Worm (Caenorhabditis elegans) whole organism, L2 larva: ENCODE results near the gene rpl-29.

Source experiments
- C34F6.9 ChIP-seq: fragments of 150-350 bp; optimal IDR thresholded peaks from 2 replicates; lab custom pipeline; 2014; ENCODE audit warnings: missing biosample characterization, missing genetic modification characterization
- F13H6.1 ChIP-seq: sonication (generic microtip); optimal IDR thresholded peaks from 2 replicates; lab custom pipeline; 2016; ENCODE audit warnings: missing genetic modification characterization, missing compliant biosample characterization
- R02D3.7 ChIP-seq: fragments of 150-350 bp; optimal IDR thresholded peaks from 2 replicates; lab custom pipeline; 2014; ENCODE audit warnings: missing biosample characterization, missing genetic modification characterization
- Y55F3AM.14 ChIP-seq: fragments of 200-800 bp; sonication (Bioruptor generic); optimal IDR thresholded peaks from 2 replicates; lab custom pipeline; 2018; ENCODE audit warnings: mild to moderate bottlenecking, missing genetic modification characterization, missing compliant biosample characterization
- ZK546.5 ChIP-seq: sonication (generic microtip); optimal IDR thresholded peaks from 2 replicates; lab custom pipeline; 2017; ENCODE audit warnings: missing biosample characterization, missing genetic modification characterization
- aly-2 ChIP-seq: fragments of 150-350 bp; optimal IDR thresholded peaks from 2 replicates; lab custom pipeline; 2014; ENCODE audit warnings: missing biosample characterization, missing genetic modification characterization
- ama-1 ChIP-seq: fragments of 150-350 bp; optimal IDR thresholded peaks from 2 replicates; lab custom pipeline; 2018; ENCODE audit warnings: inconsistent platforms
- blmp-1 ChIP-seq: sonication (generic microtip); optimal IDR thresholded peaks from 2 replicates; lab custom pipeline; 2017; ENCODE audit warnings: missing genetic modification characterization, mild to moderate bottlenecking, missing compliant biosample characterization, antibody characterized with exemption, moderate library complexity; ENCODE audit not compliant: insufficient read depth
- ceh-16 ChIP-seq: fragments of 150-350 bp; optimal IDR thresholded peaks from 2 replicates; lab custom pipeline; 2014; ENCODE audit warnings: missing biosample characterization, missing genetic modification characterization
- ceh-82 ChIP-seq: fragments of 150-350 bp; optimal IDR thresholded peaks from 2 replicates; lab custom pipeline; 2014; ENCODE audit warnings: missing biosample characterization, missing genetic modification characterization
- crh-2 ChIP-seq: sonication (generic microtip); optimal IDR thresholded peaks from 2 replicates; lab custom pipeline; 2017; ENCODE audit warnings: missing biosample characterization, missing genetic modification characterization
- dmd-4 ChIP-seq: sonication (generic microtip); optimal IDR thresholded peaks from 2 replicates; lab custom pipeline; 2017; ENCODE audit warnings: missing biosample characterization, missing genetic modification characterization
- egl-27 ChIP-seq: sonication (generic microtip); optimal IDR thresholded peaks from 3 replicates; lab custom pipeline; 2017; ENCODE audit warnings: missing biosample characterization, missing genetic modification reagents, missing genetic modification characterization
- elt-1 ChIP-seq: fragments of 150-350 bp; optimal IDR thresholded peaks from 2 replicates; lab custom pipeline; 2014; ENCODE audit warnings: missing biosample characterization, missing genetic modification characterization
- fos-1 ChIP-seq: fragments of 150-350 bp; optimal IDR thresholded peaks from 2 replicates; lab custom pipeline; 2014; ENCODE audit warnings: missing biosample characterization, missing genetic modification characterization
- gmeb-1 ChIP-seq: fragments of 150-350 bp; optimal IDR thresholded peaks from 2 replicates; lab custom pipeline; 2014; ENCODE audit warnings: missing biosample characterization, missing genetic modification characterization
- lin-11 ChIP-seq: fragments of 150-350 bp; sonication (generic microtip); optimal IDR thresholded peaks from 2 replicates; lab custom pipeline; 2014; ENCODE audit warnings: missing biosample characterization, missing genetic modification characterization, inconsistent platforms, mixed read lengths
- lin-13 ChIP-seq: fragments of 150-350 bp; optimal IDR thresholded peaks from 2 replicates; lab custom pipeline; 2014; ENCODE audit warnings: missing biosample characterization, missing genetic modification reagents, missing genetic modification characterization
- lin-39 ChIP-seq: fragments of 150-350 bp; optimal IDR thresholded peaks from 2 replicates; lab custom pipeline; 2014; ENCODE audit warnings: missing biosample characterization, missing genetic modification reagents, missing genetic modification characterization
- lsy-2 ChIP-seq, 2 experiments: fragments of 150-350 bp in 1 of 2; sonication (generic microtip) in 1 of 2; optimal IDR thresholded peaks; 2 replicates each; lab custom pipeline; 2014 to 2017; ENCODE audit warnings: missing biosample characterization in 2 of 2, missing genetic modification characterization in 2 of 2
- mab-5 ChIP-seq: fragments of 150-350 bp; optimal IDR thresholded peaks from 2 replicates; lab custom pipeline; 2014; ENCODE audit warnings: missing biosample characterization, missing genetic modification characterization
- mbf-1 ChIP-seq: sonication (generic microtip); optimal IDR thresholded peaks from 2 replicates; lab custom pipeline; 2017; ENCODE audit warnings: missing biosample characterization, missing genetic modification characterization
- mdl-1 ChIP-seq, 2 experiments: fragments of 150-350 bp in 1 of 2; sonication (generic microtip) in 1 of 2; optimal IDR thresholded peaks; 2 replicates each; lab custom pipeline; 2017; ENCODE audit warnings: missing biosample characterization in 2 of 2, missing genetic modification characterization in 2 of 2
- nhr-10 ChIP-seq: sonication (generic microtip); optimal IDR thresholded peaks from 2 replicates; lab custom pipeline; 2017; ENCODE audit warnings: missing biosample characterization, missing genetic modification characterization
- nhr-11 ChIP-seq: fragments of 150-350 bp; optimal IDR thresholded peaks from 2 replicates; lab custom pipeline; 2014; ENCODE audit warnings: missing biosample characterization, missing genetic modification characterization
- nhr-12 ChIP-seq: fragments of 150-350 bp; optimal IDR thresholded peaks from 2 replicates; lab custom pipeline; 2014; ENCODE audit warnings: missing biosample characterization, missing genetic modification characterization
- nhr-129 ChIP-seq: fragments of 150-350 bp; optimal IDR thresholded peaks from 2 replicates; lab custom pipeline; 2014; ENCODE audit warnings: missing biosample characterization, missing genetic modification characterization
- nhr-21 ChIP-seq: fragments of 150-350 bp; optimal IDR thresholded peaks from 2 replicates; lab custom pipeline; 2014; ENCODE audit warnings: missing biosample characterization, missing genetic modification characterization
- nhr-237 ChIP-seq: fragments of 150-350 bp; optimal IDR thresholded peaks from 2 replicates; lab custom pipeline; 2014; ENCODE audit warnings: missing biosample characterization, missing genetic modification characterization
- nhr-25 ChIP-seq: fragments of 150-350 bp; sonication (generic microtip); optimal IDR thresholded peaks from 3 replicates; lab custom pipeline; 2014; ENCODE audit warnings: missing biosample characterization, missing genetic modification characterization
- nhr-6 ChIP-seq: fragments of 150-350 bp; optimal IDR thresholded peaks from 2 replicates; lab custom pipeline; 2014; ENCODE audit warnings: missing biosample characterization, missing genetic modification characterization
- nhr-77 ChIP-seq: fragments of 150-350 bp; optimal IDR thresholded peaks from 2 replicates; lab custom pipeline; 2014; ENCODE audit warnings: missing biosample characterization, missing genetic modification characterization
- sem-4 ChIP-seq: fragments of 150-350 bp; optimal IDR thresholded peaks from 2 replicates; lab custom pipeline; 2014; ENCODE audit warnings: missing biosample characterization, missing genetic modification reagents, missing genetic modification characterization
- sma-3 ChIP-seq: sonication (generic microtip); optimal IDR thresholded peaks from 2 replicates; lab custom pipeline; 2016; ENCODE audit warnings: missing genetic modification reagents, missing genetic modification characterization, missing compliant biosample characterization
- sma-9 ChIP-seq, 2 experiments: fragments of 150-350 bp in 1 of 2; sonication (generic microtip) in 1 of 2; optimal IDR thresholded peaks; 2 replicates each; lab custom pipeline; 2014 to 2016; ENCODE audit warnings: missing genetic modification characterization in 2 of 2, mild to moderate bottlenecking in 1 of 2, missing biosample characterization in 1 of 2, missing compliant biosample characterization in 1 of 2, missing genetic modification reagents in 1 of 2, moderate library complexity in 1 of 2
- snpc-4 ChIP-seq: fragments of 150-350 bp; optimal IDR thresholded peaks from 2 replicates; lab custom pipeline; 2014; ENCODE audit warnings: missing biosample characterization, missing genetic modification characterization
- unc-39 ChIP-seq: fragments of 150-350 bp; optimal IDR thresholded peaks from 2 replicates; lab custom pipeline; 2014; ENCODE audit warnings: missing biosample characterization, missing genetic modification characterization
- unc-55 ChIP-seq: fragments of 150-350 bp; sonication (generic microtip); optimal IDR thresholded peaks from 3 replicates; lab custom pipeline; 2014; ENCODE audit warnings: missing biosample characterization, missing genetic modification reagents, missing genetic modification characterization
- unc-62 ChIP-seq: fragments of 150-350 bp; optimal IDR thresholded peaks from 2 replicates; lab custom pipeline; 2014; ENCODE audit warnings: missing biosample characterization, missing genetic modification reagents, missing genetic modification characterization
- zag-1 ChIP-seq: fragments of 150-350 bp; optimal IDR thresholded peaks from 2 replicates; lab custom pipeline; 2014; ENCODE audit warnings: missing biosample characterization, missing genetic modification characterization
- ztf-1 ChIP-seq: fragments of 200-800 bp; sonication (Bioruptor generic); conservative IDR thresholded peaks from 2 replicates; pipeline ENCODE4 v1.3.6; 2022; ENCODE audit warnings: missing genetic modification characterization, missing compliant biosample characterization
- ztf-4 ChIP-seq: fragments of 150-350 bp; optimal IDR thresholded peaks from 2 replicates; lab custom pipeline; 2014; ENCODE audit warnings: missing biosample characterization, missing genetic modification characterization

The rpl-29 gene

DNA sequence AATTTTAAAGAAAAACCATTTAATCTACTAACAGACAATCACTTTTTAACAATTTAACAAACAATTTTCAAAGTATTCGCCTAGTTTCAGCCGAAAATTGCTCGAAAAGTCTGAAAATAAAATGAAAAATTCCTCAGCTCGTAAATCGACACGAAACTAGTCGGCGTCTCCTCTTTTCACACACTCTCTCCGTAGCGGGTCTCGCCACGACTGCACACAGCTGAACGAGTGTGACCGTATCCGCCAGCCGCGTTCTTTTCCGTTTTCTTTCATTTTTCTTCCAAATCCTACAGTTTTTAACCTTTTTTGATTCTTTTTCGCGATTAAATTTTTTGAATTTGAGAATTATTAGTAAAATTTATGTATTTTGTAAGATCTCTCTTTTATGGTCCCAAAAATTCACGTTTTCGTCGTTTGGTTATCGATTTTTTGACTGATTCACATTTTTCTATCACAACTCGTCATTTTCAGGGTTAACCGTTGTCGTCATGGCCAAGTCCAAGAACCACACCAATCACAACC is at the start of gene rpl-29:
TSS of gene rpl-29 (plus strand) at position 472 of the 522 bp plus-strand sequence.
- TF ChIP-seq zag-1: no peak
- TF ChIP-seq nhr-6: peak; percentile 39
- TF ChIP-seq nhr-25 (tag; lab: Kevin White, UChicago): peak; percentile 83
- peak; percentile 91 for TF ChIP-seq crh-2 (tag; lab: Kevin White, UChicago)
- peak; percentile 79 for TF ChIP-seq ztf-4 (tag; lab: Kevin White, UChicago)
- TF ChIP-seq fos-1 (tag; lab: Kevin White, UChicago): peak; percentile 48
- TF ChIP-seq sma-3: peak; percentile 91
- TF ChIP-seq C34F6.9 (tag; lab: Kevin White, UChicago): peak; percentile 87
- no peak for TF ChIP-seq elt-1 (tag; lab: Kevin White, UChicago)
- peak; percentile 80 for TF ChIP-seq snpc-4 (tag; lab: Kevin White, UChicago)
- TF ChIP-seq unc-62 (GFP tag; lab: Kevin White, UChicago): no peak
- peak; percentile 98 for TF ChIP-seq R02D3.7
- TF ChIP-seq ZK546.5 (tag; lab: Kevin White, UChicago): peak; percentile 52
- TF ChIP-seq Y55F3AM.14 (GFP tag; lab: Kevin White, UChicago): peak; percentile 1
- TF ChIP-seq egl-27: peak; percentile 68
- TF ChIP-seq unc-39 (tag; lab: Kevin White, UChicago): no peak
- TF ChIP-seq lin-11 (tag; lab: Kevin White, UChicago): peak; percentile 88
- TF ChIP-seq mbf-1 (tag; lab: Kevin White, UChicago): no peak
- TF ChIP-seq nhr-77 (tag; lab: Kevin White, UChicago): no peak
- peak; percentile 89 for TF ChIP-seq gmeb-1 (tag; lab: Kevin White, UChicago)
- TF ChIP-seq sem-4 (tag; lab: Kevin White, UChicago): peak; percentile 59
- peak; percentile 57 for TF ChIP-seq ama-1
- TF ChIP-seq lin-13 (GFP tag; lab: Kevin White, UChicago): peak; percentile 77
- TF ChIP-seq mab-5 (tag; lab: Kevin White, UChicago): peak; percentile 71
- peak; percentile 81 for TF ChIP-seq sma-9 (GFP tag; optimal IDR thresholded peaks at IDR 0.05; lab: Kevin White, UChicago)
- no peak for TF ChIP-seq sma-9 (tag; optimal IDR thresholded peaks at IDR 0.05; lab: Kevin White, UChicago)
- peak; percentile 50 for TF ChIP-seq ceh-16 (tag; lab: Kevin White, UChicago)
- no peak for TF ChIP-seq nhr-10 (tag; lab: Kevin White, UChicago)
- TF ChIP-seq ztf-1 (GFP tag; lab: Robert Waterston, UW): no peak
- TF ChIP-seq nhr-129: peak; percentile 96
- TF ChIP-seq F13H6.1 (tag; lab: Kevin White, UChicago): peak; percentile 83
- TF ChIP-seq unc-55 (GFP tag; lab: Kevin White, UChicago): peak; percentile 95
- no peak for TF ChIP-seq nhr-12 (tag; lab: Kevin White, UChicago)
- TF ChIP-seq nhr-21 (tag; lab: Kevin White, UChicago): peak; percentile 85
- TF ChIP-seq dmd-4 (tag; lab: Kevin White, UChicago): no peak
- TF ChIP-seq lsy-2 (tag; optimal IDR thresholded peaks at IDR 0.05; lab: Kevin White, UChicago): peak; percentile 98 to 99
- TF ChIP-seq blmp-1: peak; percentile 50

DNA sequence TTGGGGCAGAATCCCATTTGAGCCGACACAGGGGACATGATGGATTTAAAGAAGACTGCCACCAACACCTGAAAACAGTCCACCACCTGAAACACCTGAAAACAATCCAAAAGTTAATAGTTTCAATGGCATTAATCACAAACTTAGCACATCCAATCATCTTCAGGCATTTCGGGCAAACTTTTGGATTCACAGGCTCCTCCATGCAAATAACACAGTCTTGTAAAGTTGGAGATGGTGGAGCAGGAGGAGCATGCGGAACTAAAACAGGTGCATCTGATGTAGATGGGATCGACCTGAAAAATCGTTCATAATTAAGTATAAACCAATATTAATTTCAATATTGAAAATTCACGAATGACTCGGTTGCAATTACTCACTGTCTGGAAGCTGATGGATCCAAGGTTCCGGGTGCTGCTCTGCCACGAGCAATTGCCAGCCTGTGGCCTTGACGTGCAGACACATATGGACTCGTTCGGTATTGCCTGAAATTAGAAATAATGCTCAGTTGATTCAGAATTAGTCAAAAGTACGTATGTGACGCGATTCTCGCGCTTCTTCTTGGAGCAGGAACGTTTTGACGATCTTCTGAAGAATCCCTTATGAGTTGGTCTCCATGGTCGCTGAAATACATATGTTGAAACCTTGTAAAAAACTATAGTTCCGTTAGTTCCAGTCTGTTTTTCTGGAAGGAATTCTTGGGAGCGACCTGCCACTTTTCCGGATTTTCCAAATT is 47.5 kb upstream of the rpl-29 start:
- TF ChIP-seq ztf-4 (tag; lab: Kevin White, UChicago) (no peak), nhr-21 (tag; lab: Kevin White, UChicago) (no peak), snpc-4 (tag; lab: Kevin White, UChicago) (no peak), lin-39 (tag; lab: Kevin White, UChicago) (no peak), nhr-11 (tag; lab: Kevin White, UChicago) (no peak), mdl-1 (tag; optimal IDR thresholded peaks at IDR 0.05; lab: Kevin White, UChicago) (no peak), ceh-82 (tag; lab: Kevin White, UChicago) (no peak), aly-2 (no peak), C34F6.9 (tag; lab: Kevin White, UChicago) (no peak), nhr-237 (tag; lab: Kevin White, UChicago) (no peak), unc-39 (tag; lab: Kevin White, UChicago) (no peak)
